Fruit fly (Drosophila melanogaster) S2 (cell line): ENCODE measurements around the gene CG7110.

Source experiments
- CG8478 ChIP-seq: fragments of >200 bp; optimal IDR thresholded peaks from 2 replicates; lab custom pipeline; 2018
- CTCF ChIP-seq, 2 experiments: fragments of >200 bp; optimal IDR thresholded peaks; 2 replicates each; lab custom pipeline; 2018

CG7110 gene

dm6 chr2L:13398614-13399161 is at the start of gene CG7110, which contains the start of gene CG10859:
CG7110 (plus strand) TSS chr2L:13398991.
CG10859 (minus strand) TSS chr2L:13398664.
- no peak for TF ChIP-seq CG8478 (lab: Kevin White, UChicago)
- TF ChIP-seq CTCF (optimal IDR thresholded peaks at IDR 0.05; lab: Kevin White, UChicago) = no peak

dm6 chr2L:13349237-13349902 is 49.4 kb upstream of the CG7110 start:
- no peak for TF ChIP-seq CG8478 (lab: Kevin White, UChicago)

- no peak for TF ChIP-seq CG8478 (lab: Kevin White, UChicago)
- TF ChIP-seq CTCF (optimal IDR thresholded peaks at IDR 0.05; lab: Kevin White, UChicago) = no peak
Observed at dm6 chr2L:13354580-13355347, 44.0 kb upstream of the CG7110 start, which contains the start of gene CG9395. CG9395 (minus strand) TSS chr2L:13355073.

- TF ChIP-seq CTCF (optimal IDR thresholded peaks at IDR 0.05; lab: Kevin White, UChicago) (no peak), CG8478 (lab: Kevin White, UChicago) (no peak)
Observed at dm6 chr2L:13361465-13361864, 37.3 kb upstream of the CG7110 start, which contains the start of gene CG9377. CG9377 (minus strand) TSS chr2L:13361565.

dm6 chr2L:13362953-13363352 is 35.8 kb upstream of the CG7110 start:
- no peak for TF ChIP-seq CTCF (optimal IDR thresholded peaks at IDR 0.05; lab: Kevin White, UChicago)
- no peak for TF ChIP-seq CG8478 (lab: Kevin White, UChicago)

- TF ChIP-seq CTCF (optimal IDR thresholded peaks at IDR 0.05; lab: Kevin White, UChicago) (no peak), CG8478 (lab: Kevin White, UChicago) (no peak)
Observed at dm6 chr2L:13366109-13366747, 32.6 kb upstream of the CG7110 start, which contains the start of the genes Nnp-1 and Grx3. Nnp-1 (minus strand) TSS chr2L:13366189. Grx3 (plus strand) TSS chr2L:13366447.

dm6 chr2L:13367378-13367777 is 31.4 kb upstream of the CG7110 start, which contains the start of gene Tap42:
Tap42 (plus strand) TSS chr2L:13367617.
- no peak for TF ChIP-seq CG8478 (lab: Kevin White, UChicago)
- no peak for TF ChIP-seq CTCF (optimal IDR thresholded peaks at IDR 0.05; lab: Kevin White, UChicago)

dm6 chr2L:13368940-13369339 is 29.9 kb upstream of the CG7110 start, which contains the start of gene CG31855:
CG31855 (plus strand) TSS chr2L:13369204.
- TF ChIP-seq CTCF (optimal IDR thresholded peaks at IDR 0.05; lab: Kevin White, UChicago) = no peak
- TF ChIP-seq CG8478 (lab: Kevin White, UChicago) = no peak

dm6 chr2L:13370762-13371161 is 28.0 kb upstream of the CG7110 start, which contains the start of gene ND-B22:
ND-B22 (minus strand) TSS chr2L:13371110.
- TF ChIP-seq CTCF (optimal IDR thresholded peaks at IDR 0.05; lab: Kevin White, UChicago) = no peak
- no peak for TF ChIP-seq CG8478 (lab: Kevin White, UChicago)

dm6 chr2L:13373435-13374242 is 25.2 kb upstream of the CG7110 start, which contains the start of the genes Bdp1 and CG6565:
Bdp1 (minus strand) TSS chr2L:13373890.
CG6565 (plus strand) TSS chr2L:13374019.
- no peak for TF ChIP-seq CG8478 (lab: Kevin White, UChicago)
- no peak for TF ChIP-seq CTCF (optimal IDR thresholded peaks at IDR 0.05; lab: Kevin White, UChicago)

- no peak for TF ChIP-seq CTCF (optimal IDR thresholded peaks at IDR 0.05; lab: Kevin White, UChicago)
- TF ChIP-seq CG8478 (lab: Kevin White, UChicago) = no peak
Observed at dm6 chr2L:13376086-13376485, 22.7 kb upstream of the CG7110 start.

dm6 chr2L:13378488-13378964 is 20.3 kb upstream of the CG7110 start, which contains the start of the genes CG9302 and beta'COP:
CG9302 (minus strand) TSS chr2L:13378538.
beta'COP (plus strand) TSS chr2L:13378902.
- TF ChIP-seq CTCF (optimal IDR thresholded peaks at IDR 0.05; lab: Kevin White, UChicago) (no peak), CG8478 (lab: Kevin White, UChicago) (no peak)
